Worm (Caenorhabditis elegans) whole organism, young adult: ENCODE data around the gene cyp-13A11.

Experiments
- B0019.2 ChIP-seq: fragments of 200-800 bp; sonication (Bioruptor generic); conservative IDR thresholded peaks from 2 replicates; pipeline ENCODE4 v1.3.6; 2022; ENCODE audit warnings: missing genetic modification reagents, missing genetic modification characterization, missing compliant biosample characterization
- B0261.1 ChIP-seq: sonication (generic microtip); optimal IDR thresholded peaks from 2 replicates; lab custom pipeline; 2016; ENCODE audit warnings: mild to moderate bottlenecking, missing genetic modification characterization, moderate library complexity, missing compliant biosample characterization
- F10E7.11 ChIP-seq: sonication (generic microtip); optimal IDR thresholded peaks from 2 replicates; lab custom pipeline; 2017; ENCODE audit warnings: mild to moderate bottlenecking, missing genetic modification characterization, moderate library complexity, missing compliant biosample characterization
- F33H1.4 ChIP-seq: fragments of 200-800 bp; sonication (Bioruptor generic); IDR thresholded peaks from 2 replicates; pipeline ENCODE4 v1.3.6; 2022; ENCODE audit warnings: missing genetic modification reagents, missing genetic modification characterization, missing compliant biosample characterization
- F37B4.10 ChIP-seq: fragments of 200-800 bp; sonication (Bioruptor generic); IDR thresholded peaks from 2 replicates; pipeline ENCODE4 v1.3.6; 2022; ENCODE audit warnings: missing genetic modification characterization, missing compliant biosample characterization
- F57C9.4 ChIP-seq: sonication (generic microtip); optimal IDR thresholded peaks from 2 replicates; lab custom pipeline; 2017; ENCODE audit warnings: mild to moderate bottlenecking, missing genetic modification characterization, missing compliant biosample characterization
- Y79H2A.3 ChIP-seq: fragments of 200-800 bp; sonication (Bioruptor generic); conservative IDR thresholded peaks from 2 replicates; pipeline ENCODE4 v1.3.6; 2022; ENCODE audit warnings: missing genetic modification reagents, missing genetic modification characterization, missing compliant biosample characterization
- Y95B8A.8 ChIP-seq: fragments of 200-800 bp; sonication (Bioruptor generic); IDR thresholded peaks from 2 replicates; pipeline ENCODE4 v1.3.6; 2022; ENCODE audit warnings: missing genetic modification reagents, missing genetic modification characterization, missing compliant biosample characterization
- aptf-2 ChIP-seq: fragments of 200-800 bp; sonication (Bioruptor generic); conservative IDR thresholded peaks from 2 replicates; pipeline ENCODE4 v1.3.6; 2022; ENCODE audit warnings: missing genetic modification reagents, missing genetic modification characterization, missing compliant biosample characterization
- aptf-3 ChIP-seq: fragments of 200-800 bp; sonication (Bioruptor generic); IDR thresholded peaks from 2 replicates; pipeline ENCODE4 v1.3.6; 2022; ENCODE audit warnings: missing genetic modification characterization, missing compliant biosample characterization
- athp-1 ChIP-seq: sonication (generic microtip); optimal IDR thresholded peaks from 2 replicates; lab custom pipeline; 2017; ENCODE audit warnings: mild to moderate bottlenecking, missing genetic modification characterization, missing compliant biosample characterization
- bed-2 ChIP-seq: fragments of 200-800 bp; sonication (Bioruptor generic); IDR thresholded peaks from 2 replicates; pipeline ENCODE4 v1.3.6; 2022; ENCODE audit warnings: missing genetic modification reagents, missing genetic modification characterization, missing compliant biosample characterization
- ceh-27 ChIP-seq: fragments of 200-800 bp; sonication (Bioruptor generic); optimal IDR thresholded peaks from 2 replicates; lab custom pipeline; 2018; ENCODE audit warnings: mild to moderate bottlenecking, missing genetic modification characterization, moderate library complexity, missing compliant biosample characterization
- ceh-40 ChIP-seq: fragments of 200-800 bp; sonication (Bioruptor generic); IDR thresholded peaks from 2 replicates; pipeline ENCODE4 v1.3.6; 2022; ENCODE audit warnings: missing genetic modification characterization, missing compliant biosample characterization
- die-1 ChIP-seq: sonication (generic microtip); optimal IDR thresholded peaks from 2 replicates; lab custom pipeline; 2016; ENCODE audit warnings: missing genotype, mild to moderate bottlenecking, missing genetic modification characterization, missing compliant biosample characterization
- dox-1 ChIP-seq: fragments of 200-800 bp; sonication (Bioruptor generic); IDR thresholded peaks from 2 replicates; pipeline ENCODE4 v1.3.6; 2022; ENCODE audit warnings: missing genetic modification reagents, missing genetic modification characterization, missing compliant biosample characterization
- egl-18 ChIP-seq: fragments of 200-800 bp; sonication (Bioruptor generic); IDR thresholded peaks from 2 replicates; pipeline ENCODE4 v1.3.6; 2022; ENCODE audit warnings: missing genetic modification reagents, missing genetic modification characterization, missing compliant biosample characterization
- egl-44 ChIP-seq: fragments of 200-800 bp; sonication (Bioruptor generic); IDR thresholded peaks from 2 replicates; pipeline ENCODE4 v1.3.6; 2022; ENCODE audit warnings: missing genetic modification reagents, missing genetic modification characterization, missing compliant biosample characterization
- hlh-12 ChIP-seq: sonication (generic microtip); optimal IDR thresholded peaks from 2 replicates; lab custom pipeline; 2016; ENCODE audit warnings: missing genetic modification characterization, missing compliant biosample characterization
- hmg-20 ChIP-seq: fragments of 200-800 bp; sonication (Bioruptor generic); IDR thresholded peaks from 2 replicates; pipeline ENCODE4 v1.3.6; 2022; ENCODE audit warnings: missing genetic modification reagents, missing genetic modification characterization, missing compliant biosample characterization
- let-526 ChIP-seq: fragments of 200-800 bp; sonication (Bioruptor generic); IDR thresholded peaks from 2 replicates; pipeline ENCODE4 v1.3.6; 2022; ENCODE audit warnings: missing genetic modification reagents, missing genetic modification characterization, missing compliant biosample characterization
- lin-40 ChIP-seq: sonication (generic microtip); optimal IDR thresholded peaks from 2 replicates; lab custom pipeline; 2016; ENCODE audit warnings: missing genetic modification characterization, mild to moderate bottlenecking, missing compliant biosample characterization, missing genotype, missing genetic modification reagents
- lir-1 ChIP-seq: fragments of 200-800 bp; sonication (Bioruptor generic); conservative IDR thresholded peaks from 2 replicates; pipeline ENCODE4 v1.3.6; 2022; ENCODE audit warnings: missing genetic modification reagents, missing genetic modification characterization, missing compliant biosample characterization
- madf-3 ChIP-seq: fragments of 200-800 bp; sonication (Bioruptor generic); IDR thresholded peaks from 2 replicates; pipeline ENCODE4 v1.3.6; 2022; ENCODE audit warnings: missing genetic modification reagents, missing genetic modification characterization, missing compliant biosample characterization
- mel-28 ChIP-seq: sonication (generic microtip); optimal IDR thresholded peaks from 2 replicates; lab custom pipeline; 2016; ENCODE audit warnings: borderline replicate concordance, mild to moderate bottlenecking, missing genetic modification characterization, missing compliant biosample characterization
- nhr-120 ChIP-seq: fragments of 200-800 bp; sonication (Bioruptor generic); IDR thresholded peaks from 2 replicates; pipeline ENCODE4 v1.3.6; 2022; ENCODE audit warnings: missing genetic modification characterization, missing compliant biosample characterization
- nhr-179 ChIP-seq: sonication (generic microtip); optimal IDR thresholded peaks from 2 replicates; lab custom pipeline; 2016; ENCODE audit warnings: mild to moderate bottlenecking, missing genetic modification characterization, missing compliant biosample characterization
- nhr-27 ChIP-seq: fragments of 200-800 bp; sonication (Bioruptor generic); optimal IDR thresholded peaks from 2 replicates; lab custom pipeline; 2018; ENCODE audit warnings: mild to moderate bottlenecking, missing genetic modification characterization, moderate library complexity, missing compliant biosample characterization
- nhr-90 ChIP-seq: sonication (generic microtip); optimal IDR thresholded peaks from 2 replicates; lab custom pipeline; 2016; ENCODE audit warnings: missing genotype, mild to moderate bottlenecking, missing genetic modification characterization, missing compliant biosample characterization
- rcor-1 ChIP-seq: fragments of 200-800 bp; sonication (Bioruptor generic); IDR thresholded peaks from 2 replicates; pipeline ENCODE4 v1.3.6; 2022; ENCODE audit warnings: missing genetic modification reagents, missing genetic modification characterization, missing compliant biosample characterization
- rec-8 ChIP-seq, 2 experiments: sonication (generic microtip); optimal IDR thresholded peaks; 2 replicates each; lab custom pipeline; 2016; ENCODE audit warnings: mild to moderate bottlenecking in 2 of 2, missing genetic modification characterization in 2 of 2, missing genetic modification reagents in 2 of 2, missing genotype in 2 of 2, missing biosample characterization in 1 of 2, missing compliant biosample characterization in 1 of 2, moderate library complexity in 1 of 2
- sdz-38 ChIP-seq: sonication (generic microtip); optimal IDR thresholded peaks from 2 replicates; lab custom pipeline; 2016; ENCODE audit warnings: missing genotype, missing genetic modification characterization, missing compliant biosample characterization
- snpc-3.4 ChIP-seq: sonication (generic microtip); optimal IDR thresholded peaks from 2 replicates; lab custom pipeline; 2017; ENCODE audit warnings: missing genetic modification characterization, mild to moderate bottlenecking, missing compliant biosample characterization, antibody characterized with exemption, moderate library complexity, missing genotype, missing genetic modification reagents
- unc-130 ChIP-seq: sonication (generic microtip); optimal IDR thresholded peaks from 2 replicates; lab custom pipeline; 2016; ENCODE audit warnings: missing genetic modification reagents, missing genetic modification characterization, missing compliant biosample characterization
- ztf-22 ChIP-seq: fragments of 200-800 bp; sonication (Bioruptor generic); optimal IDR thresholded peaks from 2 replicates; lab custom pipeline; 2018; ENCODE audit warnings: mild to moderate bottlenecking, missing genetic modification characterization, moderate library complexity, missing compliant biosample characterization
- ztf-25 ChIP-seq: fragments of 200-800 bp; sonication (Bioruptor generic); IDR thresholded peaks from 2 replicates; pipeline ENCODE4 v1.3.6; 2022; ENCODE audit warnings: missing genetic modification reagents, missing genetic modification characterization, missing compliant biosample characterization
- ztf-6 ChIP-seq: fragments of 200-800 bp; sonication (Bioruptor generic); IDR thresholded peaks from 2 replicates; pipeline ENCODE4 v1.3.6; 2022; ENCODE audit warnings: missing genetic modification reagents, missing genetic modification characterization, missing compliant biosample characterization

cyp-13A11 gene

ce11 chrIII:13061136-13061535, 40.3 kb downstream of the cyp-13A11 start (continued):
- TF ChIP-seq Y95B8A.8 (GFP tag; lab: Robert Waterston, UW) = peak; percentile 41; the same call in 1 of the 2 replicates
- TF ChIP-seq B0261.1 = no peak
- TF ChIP-seq hlh-12 (tag; lab: Kevin White, UChicago) = no peak
- peak; percentile 77; the same call in 1 of the 2 replicates for TF ChIP-seq madf-3
- TF ChIP-seq ztf-25 (GFP tag; lab: Robert Waterston, UW) = no peak
- no peak for TF ChIP-seq F57C9.4
- no peak for TF ChIP-seq bed-2
- no peak for TF ChIP-seq die-1 (tag; lab: Kevin White, UChicago)
- peak; percentile 87 for TF ChIP-seq ceh-27
- no peak for TF ChIP-seq athp-1 (tag; lab: Kevin White, UChicago)
- TF ChIP-seq snpc-3.4 (tag; lab: Kevin White, UChicago) = no peak
- peak; percentile 72 for TF ChIP-seq lir-1 (GFP tag; lab: Robert Waterston, UW)
- no peak for TF ChIP-seq nhr-90
- no peak for TF ChIP-seq mel-28 (tag; lab: Kevin White, UChicago)
- TF ChIP-seq lin-40 (tag; lab: Kevin White, UChicago) = peak; percentile 90
- TF ChIP-seq rcor-1 (GFP tag; lab: Robert Waterston, UW) = peak; percentile 46; the same call in 1 of the 2 replicates
- no peak for TF ChIP-seq hmg-20 (GFP tag; lab: Robert Waterston, UW)
- TF ChIP-seq ceh-40 (GFP tag; lab: Robert Waterston, UW) = no peak
- peak; percentile 47 for TF ChIP-seq let-526 (GFP tag; lab: Robert Waterston, UW)
- no peak for TF ChIP-seq rec-8 (tag; optimal IDR thresholded peaks at IDR 0.05; lab: Kevin White, UChicago)
- TF ChIP-seq F37B4.10 (GFP tag; lab: Robert Waterston, UW) = no peak
- no peak for TF ChIP-seq F33H1.4 (GFP tag; lab: Robert Waterston, UW)
- no peak for TF ChIP-seq B0019.2 (GFP tag; lab: Robert Waterston, UW)
- no peak for TF ChIP-seq sdz-38 (tag; lab: Kevin White, UChicago)
- TF ChIP-seq nhr-27 (tag; lab: Kevin White, UChicago) = no peak
- TF ChIP-seq ztf-22 (GFP tag; lab: Kevin White, UChicago) = no peak
- TF ChIP-seq nhr-120 (GFP tag; lab: Robert Waterston, UW) = no peak
- no peak for TF ChIP-seq aptf-3
- no peak for TF ChIP-seq F10E7.11 (tag; lab: Kevin White, UChicago)
- no peak for TF ChIP-seq aptf-2 (GFP tag; lab: Robert Waterston, UW)
- TF ChIP-seq egl-44 (GFP tag; lab: Robert Waterston, UW) = peak; percentile 36; the same call in 1 of the 2 replicates
- no peak for TF ChIP-seq dox-1 (GFP tag; lab: Robert Waterston, UW)
- no peak for TF ChIP-seq nhr-179 (tag; lab: Kevin White, UChicago)
- TF ChIP-seq unc-130 (GFP tag; lab: Kevin White, UChicago) = no peak

DNA sequence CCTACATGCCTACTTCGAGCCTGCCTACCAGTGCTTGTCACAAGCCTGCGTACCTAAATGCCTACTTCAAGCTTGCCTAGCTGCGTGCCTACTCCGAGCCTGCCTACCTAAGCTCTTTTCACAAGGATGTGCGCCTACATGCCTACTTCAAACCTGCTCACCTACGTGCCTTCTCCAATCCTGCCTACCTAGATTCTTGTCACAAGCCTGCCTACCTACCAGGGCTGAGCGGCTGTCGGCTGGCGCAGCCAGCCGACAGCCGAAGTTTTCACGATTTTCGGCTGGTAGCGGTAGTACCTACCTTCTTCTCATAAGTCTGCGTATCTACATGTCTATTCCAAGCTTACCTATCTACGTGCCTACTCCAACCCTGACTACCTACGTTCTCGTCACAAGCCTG, 40.9 kb downstream of the cyp-13A11 start:
- TF ChIP-seq madf-3 (0 out of 2 replicates have a peak, but pooled peaks have one; percentile 54), die-1 (tag; lab: Kevin White, UChicago) (no peak), Y79H2A.3 (0 out of 2 replicates have a peak, but pooled peaks have one; percentile 19), ztf-6 (GFP tag; lab: Robert Waterston, UW) (no peak), egl-18 (GFP tag; lab: Robert Waterston, UW) (no peak), rcor-1 (GFP tag; lab: Robert Waterston, UW) (0 out of 2 replicates have a peak, but pooled peaks have one; percentile 8)
